Fruit fly (Drosophila melanogaster): ENCODE data around the gene CG17375.

Gene CG17375

DNA sequence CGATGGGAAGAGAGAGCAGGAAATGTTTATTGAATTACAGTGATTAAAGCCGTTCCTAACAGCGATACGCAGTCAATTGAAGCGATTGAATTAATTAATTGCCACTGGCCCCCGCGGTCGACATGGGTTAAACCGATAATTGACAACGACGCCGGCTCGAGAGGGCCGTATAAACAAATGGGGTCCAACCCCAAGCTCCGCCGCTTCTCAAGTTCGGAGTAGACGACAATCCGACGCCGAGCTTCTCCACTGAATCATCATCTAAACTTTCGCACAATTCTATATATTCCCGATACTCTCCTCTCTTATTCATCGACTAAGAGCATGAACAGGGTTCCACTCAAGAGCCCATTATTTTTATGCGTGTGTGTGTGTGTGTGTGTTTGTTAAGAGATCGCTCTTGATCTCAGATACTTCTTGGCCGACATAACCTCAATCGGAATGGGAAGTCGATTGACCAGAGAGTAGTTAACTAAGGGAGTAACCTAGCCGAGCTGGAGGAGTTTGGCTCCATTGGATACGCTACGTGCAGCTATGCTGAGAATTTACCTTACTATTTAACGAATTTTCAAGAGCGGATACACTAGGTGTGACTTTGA, 13.6 kb downstream of the CG17375 start:
- TF ChIP-seq CG1621 (tag; optimal IDR thresholded peaks at IDR 0.05) (peak; percentile 72), CG6854 (GFP tag; optimal IDR thresholded peaks at IDR 0.05) (no peak), Lpt (GFP tag; optimal IDR thresholded peaks at IDR 0.05) (no peak), Ets96B (tag; optimal IDR thresholded peaks at IDR 0.05) (no peak), Eip78C (GFP tag) (peak; percentile 5), CG9139 (GFP tag; optimal IDR thresholded peaks at IDR 0.05) (no peak), eg (GFP tag; IDR thresholded peaks at IDR 0.05) (peak; percentile 17; the same call in 1 of the 3 replicates), fkh (GFP tag; optimal IDR thresholded peaks at IDR 0.05) (peak; percentile 55), pdm3 (GFP tag; optimal IDR thresholded peaks at IDR 0.05) (no peak), svp (GFP tag) (peak; percentile 28), dsx (GFP tag; optimal IDR thresholded peaks at IDR 0.05; ENCODE audit: poor library complexity, severe bottlenecking) (peak; percentile 25), CG6163 (GFP tag; IDR thresholded peaks at IDR 0.05) (0 out of 3 replicates have a peak, but pooled peaks have one; percentile 14), CG4318 (GFP tag; optimal IDR thresholded peaks at IDR 0.05) (no peak), topi (GFP tag; optimal IDR thresholded peaks at IDR 0.05) (no peak)

DNA sequence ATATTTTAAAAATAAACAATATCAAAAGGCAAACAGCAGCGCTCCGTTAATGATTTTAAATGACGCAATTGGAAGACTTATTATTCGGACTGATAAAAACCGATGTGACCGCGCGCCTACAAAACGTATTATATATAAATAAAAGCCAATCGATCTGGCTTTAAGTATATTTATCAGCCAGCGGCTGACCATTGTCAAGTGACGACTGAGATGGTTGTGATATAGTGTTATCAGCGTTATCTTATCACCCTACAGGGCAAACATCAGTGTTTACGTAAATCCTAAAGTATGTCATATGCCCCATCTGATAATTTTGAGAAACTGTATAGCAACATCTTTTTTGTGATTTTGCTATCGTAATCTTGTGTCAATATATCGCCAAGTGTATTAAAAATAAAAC, 16.2 kb downstream of the CG17375 start:
- TF ChIP-seq Sox14 (GFP tag; optimal IDR thresholded peaks at IDR 0.05): no peak
- no peak for TF ChIP-seq spab (GFP tag; optimal IDR thresholded peaks at IDR 0.05)
- no peak for TF ChIP-seq CG11294 (GFP tag; IDR thresholded peaks at IDR 0.05)
- TF ChIP-seq CG3032 (tag; optimal IDR thresholded peaks at IDR 0.05): no peak
- peak; percentile 42 for TF ChIP-seq Eip75B (GFP tag; optimal IDR thresholded peaks at IDR 0.05)
- no peak for TF ChIP-seq CG4318 (GFP tag; optimal IDR thresholded peaks at IDR 0.05)
- peak; percentile 89 for TF ChIP-seq vri (GFP tag; optimal IDR thresholded peaks at IDR 0.05)
- TF ChIP-seq Ets21C (GFP tag; optimal IDR thresholded peaks at IDR 0.05): no peak
- TF ChIP-seq Ets96B (tag; optimal IDR thresholded peaks at IDR 0.05): no peak
- TF ChIP-seq CG15336 (GFP tag; IDR thresholded peaks at IDR 0.05): no peak
- no peak for TF ChIP-seq CG6854 (GFP tag; optimal IDR thresholded peaks at IDR 0.05)
- TF ChIP-seq CG16779 (tag; optimal IDR thresholded peaks at IDR 0.05): no peak
- peak; percentile 56 for TF ChIP-seq Eip78C (GFP tag)
- TF ChIP-seq CG6276 (GFP tag; optimal IDR thresholded peaks at IDR 0.05): no peak
- peak; percentile 79 for TF ChIP-seq svp (GFP tag)
- TF ChIP-seq CG7368 (GFP tag; optimal IDR thresholded peaks at IDR 0.05): no peak
- TF ChIP-seq salr (GFP tag; optimal IDR thresholded peaks at IDR 0.05): no peak
- peak; percentile 11 for TF ChIP-seq CG6808 (GFP tag; optimal IDR thresholded peaks at IDR 0.05)
- TF ChIP-seq Eip93F (GFP tag; optimal IDR thresholded peaks at IDR 0.05): peak; percentile 86
- TF ChIP-seq fkh (GFP tag; optimal IDR thresholded peaks at IDR 0.05): peak; percentile 80
- no peak for TF ChIP-seq pdm3 (GFP tag; optimal IDR thresholded peaks at IDR 0.05)

dm6 chr2L:6787973-6788368, 17.6 kb downstream of the CG17375 start:
- TF ChIP-seq Ets21C (GFP tag; optimal IDR thresholded peaks at IDR 0.05): peak; percentile 12
- peak; percentile 5 for TF ChIP-seq fd59A (GFP tag; optimal IDR thresholded peaks at IDR 0.05)
- TF ChIP-seq Hr4 (GFP tag; optimal IDR thresholded peaks at IDR 0.05): peak; percentile 63
- TF ChIP-seq net (GFP tag; optimal IDR thresholded peaks at IDR 0.05): no peak
- peak; percentile 27 for TF ChIP-seq Sox102F (GFP tag; optimal IDR thresholded peaks at IDR 0.05)
- no peak for TF ChIP-seq CG8319 (GFP tag; optimal IDR thresholded peaks at IDR 0.05)
- TF ChIP-seq CG6276 (GFP tag; optimal IDR thresholded peaks at IDR 0.05): peak; percentile 58
- TF ChIP-seq salr (GFP tag; optimal IDR thresholded peaks at IDR 0.05): peak in 1 of 2 experiments; percentile 53
- peak; percentile 17 for TF ChIP-seq Sox15 (GFP tag; optimal IDR thresholded peaks at IDR 0.05)
- peak; percentile 67 for TF ChIP-seq OdsH (GFP tag; optimal IDR thresholded peaks at IDR 0.05)
- no peak for TF ChIP-seq Lpt (GFP tag; optimal IDR thresholded peaks at IDR 0.05)
- TF ChIP-seq lz (GFP tag; optimal IDR thresholded peaks at IDR 0.05): peak; percentile 28
- peak; percentile 34 for TF ChIP-seq CG34406 (GFP tag; optimal IDR thresholded peaks at IDR 0.05)
- TF ChIP-seq CG3919 (GFP tag; optimal IDR thresholded peaks at IDR 0.05): peak; percentile 59
- TF ChIP-seq CG11294 (GFP tag; IDR thresholded peaks at IDR 0.05): 0 out of 2 replicates have a peak, but pooled peaks have one; percentile 14
- TF ChIP-seq Hr38 (GFP tag; optimal IDR thresholded peaks at IDR 0.05): no peak
- no peak for TF ChIP-seq CG6792 (GFP tag; optimal IDR thresholded peaks at IDR 0.05)
- TF ChIP-seq Sox14 (GFP tag; optimal IDR thresholded peaks at IDR 0.05): no peak
- peak; percentile 5 for TF ChIP-seq dsx (GFP tag; optimal IDR thresholded peaks at IDR 0.05; ENCODE audit: poor library complexity, severe bottlenecking)
- peak; percentile 85 for TF ChIP-seq svp (GFP tag)
- TF ChIP-seq CG8632 (GFP tag; optimal IDR thresholded peaks at IDR 0.05): peak; percentile 51
- TF ChIP-seq CG16779 (tag; optimal IDR thresholded peaks at IDR 0.05): no peak
- TF ChIP-seq fkh (GFP tag; optimal IDR thresholded peaks at IDR 0.05): no peak
- peak; percentile 52; the same call in 2 of the 3 replicates for TF ChIP-seq CG6163 (GFP tag; IDR thresholded peaks at IDR 0.05)
- TF ChIP-seq Eip93F (GFP tag; optimal IDR thresholded peaks at IDR 0.05): no peak
- peak; percentile 52 for TF ChIP-seq acj6 (GFP tag; optimal IDR thresholded peaks at IDR 0.05)
- no peak for TF ChIP-seq CG9139 (GFP tag; optimal IDR thresholded peaks at IDR 0.05)
- peak; percentile 57 for TF ChIP-seq Hr39 (GFP tag; optimal IDR thresholded peaks at IDR 0.05)
- TF ChIP-seq eg (GFP tag; IDR thresholded peaks at IDR 0.05): peak; percentile 67; the same call in 2 of the 3 replicates
- peak; percentile 53 for TF ChIP-seq topi (GFP tag; optimal IDR thresholded peaks at IDR 0.05)
- peak; percentile 72 for TF ChIP-seq CG8119 (GFP tag; IDR thresholded peaks at IDR 0.05)
- TF ChIP-seq Smox (GFP tag; optimal IDR thresholded peaks at IDR 0.05): peak; percentile 2
- no peak for TF ChIP-seq vri (GFP tag; optimal IDR thresholded peaks at IDR 0.05)

Measured in whole organism, prepupa.